Worm (Caenorhabditis elegans): ENCODE results near the gene dhs-13.
"Not testable (repeated sequence)": the region's sequence is repeated elsewhere in the genome, so short reads cannot be mapped to it uniquely, and the experiment has no call there.

dhs-13 gene

ce11 chrV:1771727-1772126 lies at the start of gene dhs-13:
Gene dhs-13, minus strand, starts transcription at chrV:1771734.
- TF ChIP-seq flt-1 (GFP tag; IDR thresholded peaks at IDR 0.05), result no peak
- TF ChIP-seq hmbx-1 (tag; optimal IDR thresholded peaks at IDR 0.05), result no peak
- no peak for TF ChIP-seq tra-4 (tag; optimal IDR thresholded peaks at IDR 0.05)
- TF ChIP-seq ceh-13 (GFP tag; optimal IDR thresholded peaks at IDR 0.05), result no peak
- no peak; the same call in 1 of the 2 replicates for TF ChIP-seq sea-1 (GFP tag; conservative IDR thresholded peaks at IDR 0.05)
- no peak for TF ChIP-seq ets-7 (tag; optimal IDR thresholded peaks at IDR 0.05)
- TF ChIP-seq aly-1 (tag; optimal IDR thresholded peaks at IDR 0.05), result no peak
- TF ChIP-seq tbx-11 (GFP tag; IDR thresholded peaks at IDR 0.05), result no peak
- no peak for TF ChIP-seq ama-1 (optimal IDR thresholded peaks at IDR 0.05)
- no peak for TF ChIP-seq B0310.2 (tag; optimal IDR thresholded peaks at IDR 0.05)
- no peak for TF ChIP-seq hmg-4 (GFP tag; optimal IDR thresholded peaks at IDR 0.05)

ce11 chrV:1821287-1821686 lies 49.8 kb upstream of the dhs-13 start, which contains the start of the genes gly-7 and mrpl-39:
Gene gly-7, minus strand, starts transcription at chrV:1821323.
Gene mrpl-39, plus strand, starts transcription at chrV:1821579.
- TF ChIP-seq ets-7 (tag; optimal IDR thresholded peaks at IDR 0.05), result no peak
- no peak for TF ChIP-seq hnd-1 (tag; optimal IDR thresholded peaks at IDR 0.05)
- peak; percentile 70 for TF ChIP-seq pes-1 (GFP tag; IDR thresholded peaks at IDR 0.05)
- peak; percentile 56 for TF ChIP-seq tbx-37 (GFP tag; conservative IDR thresholded peaks at IDR 0.05)
- TF ChIP-seq flt-1 (GFP tag; IDR thresholded peaks at IDR 0.05), result peak; percentile 60; the same call in 1 of the 2 replicates
- TF ChIP-seq hmbx-1 (tag; optimal IDR thresholded peaks at IDR 0.05), result no peak
- no peak for TF ChIP-seq aly-1 (tag; optimal IDR thresholded peaks at IDR 0.05)
- no peak for TF ChIP-seq tra-4 (tag; optimal IDR thresholded peaks at IDR 0.05)
- TF ChIP-seq ceh-36 (tag; optimal IDR thresholded peaks at IDR 0.05), result peak; percentile 10
- no peak for TF ChIP-seq sea-1 (GFP tag; conservative IDR thresholded peaks at IDR 0.05)
- TF ChIP-seq hmg-4 (GFP tag; optimal IDR thresholded peaks at IDR 0.05), result no peak
- peak; percentile 46; the same call in 1 of the 2 replicates for TF ChIP-seq tbx-11 (GFP tag; IDR thresholded peaks at IDR 0.05)
- 0 out of 2 replicates have a peak, but pooled peaks have one; percentile 68 for TF ChIP-seq scrt-1 (GFP tag; IDR thresholded peaks at IDR 0.05)
- no peak for TF ChIP-seq ama-1 (optimal IDR thresholded peaks at IDR 0.05)
- no peak for TF ChIP-seq B0310.2 (tag; optimal IDR thresholded peaks at IDR 0.05)
- peak; percentile 61 for TF ChIP-seq F13C5.2 (tag; optimal IDR thresholded peaks at IDR 0.05)
- no peak for TF ChIP-seq ceh-13 (GFP tag; optimal IDR thresholded peaks at IDR 0.05)

- no peak for TF ChIP-seq ceh-13 (GFP tag; optimal IDR thresholded peaks at IDR 0.05)
- TF ChIP-seq B0310.2 (tag; optimal IDR thresholded peaks at IDR 0.05), result no peak
- no peak for TF ChIP-seq tbx-11 (GFP tag; IDR thresholded peaks at IDR 0.05)
- TF ChIP-seq aly-1 (tag; optimal IDR thresholded peaks at IDR 0.05), result no peak
- TF ChIP-seq tbx-37 (GFP tag; conservative IDR thresholded peaks at IDR 0.05), result no peak
- TF ChIP-seq sea-1 (GFP tag; conservative IDR thresholded peaks at IDR 0.05), result no peak
- no peak for TF ChIP-seq pes-1 (GFP tag; IDR thresholded peaks at IDR 0.05)
- TF ChIP-seq F13C5.2 (tag; optimal IDR thresholded peaks at IDR 0.05), result no peak
- TF ChIP-seq flt-1 (GFP tag; IDR thresholded peaks at IDR 0.05), result no peak
- no peak for TF ChIP-seq hmg-4 (GFP tag; optimal IDR thresholded peaks at IDR 0.05)
- TF ChIP-seq scrt-1 (GFP tag; IDR thresholded peaks at IDR 0.05), result no peak
- TF ChIP-seq hmbx-1 (tag; optimal IDR thresholded peaks at IDR 0.05), result no peak
- no peak for TF ChIP-seq ets-7 (tag; optimal IDR thresholded peaks at IDR 0.05)
- no peak for TF ChIP-seq tra-4 (tag; optimal IDR thresholded peaks at IDR 0.05)
Observed at ce11 chrV:1820749-1821148, 49.2 kb upstream of the dhs-13 start.

ce11 chrV:1820016-1820415 lies 48.5 kb upstream of the dhs-13 start:
- no peak for TF ChIP-seq ceh-36 (tag; optimal IDR thresholded peaks at IDR 0.05)
- TF ChIP-seq sea-1 (GFP tag; conservative IDR thresholded peaks at IDR 0.05), result no peak
- no peak for TF ChIP-seq flt-1 (GFP tag; IDR thresholded peaks at IDR 0.05)
- no peak for TF ChIP-seq tra-4 (tag; optimal IDR thresholded peaks at IDR 0.05)
- no peak for TF ChIP-seq ama-1 (optimal IDR thresholded peaks at IDR 0.05)
- no peak for TF ChIP-seq hmg-4 (GFP tag; optimal IDR thresholded peaks at IDR 0.05)
- TF ChIP-seq scrt-1 (GFP tag; IDR thresholded peaks at IDR 0.05), result no peak
- no peak for TF ChIP-seq hnd-1 (tag; optimal IDR thresholded peaks at IDR 0.05)

DNA sequence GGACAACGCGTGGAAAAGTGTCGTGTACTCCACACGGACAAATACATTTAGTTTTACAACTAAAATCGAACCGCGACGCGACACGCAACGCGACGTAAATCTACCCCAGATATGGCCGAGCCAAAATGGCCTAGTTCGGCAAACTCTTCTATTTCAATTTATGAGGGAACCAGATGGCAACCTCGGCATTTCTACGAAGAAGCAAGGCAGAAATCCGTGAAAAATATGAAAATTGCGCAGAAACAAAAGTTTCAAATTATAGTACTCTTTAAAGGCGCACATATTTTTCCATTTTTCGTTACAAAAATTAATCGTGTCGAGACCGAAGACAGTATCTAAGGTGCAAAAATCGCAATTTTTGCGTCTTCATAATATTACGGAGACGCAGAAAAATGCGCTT lies 43.2 kb upstream of the dhs-13 start, which contains the start of gene Y46H3A.5:
Gene Y46H3A.5, minus strand, starts transcription at position 101 of the 400 bp plus-strand sequence.
- not testable (repeated sequence) for TF ChIP-seq F13C5.2 (tag; optimal IDR thresholded peaks at IDR 0.05); flt-1 (GFP tag; IDR thresholded peaks at IDR 0.05); hnd-1 (tag; optimal IDR thresholded peaks at IDR 0.05)

DNA sequence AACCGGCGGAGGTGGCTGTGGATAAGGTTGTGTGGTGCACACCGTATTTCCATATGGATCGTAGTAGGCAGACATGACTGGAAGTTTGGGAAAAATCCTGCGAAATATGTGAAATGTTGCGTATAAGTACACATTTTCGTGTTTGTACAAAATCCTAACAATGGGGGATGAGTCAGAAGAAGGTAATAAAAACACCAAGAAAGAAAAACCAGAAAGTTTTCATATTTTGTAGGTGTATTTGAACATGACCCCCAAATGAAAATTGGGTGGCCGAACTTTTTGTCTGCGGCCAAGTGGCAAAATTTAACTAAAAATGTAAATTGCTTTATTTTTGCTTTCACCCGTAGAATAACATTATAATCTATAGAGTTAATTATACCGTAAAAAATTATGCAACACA lies 39.5 kb upstream of the dhs-13 start, which contains the start of gene Y46H3A.4:
Gene Y46H3A.4, minus strand, starts transcription at position 101 of the 400 bp plus-strand sequence.
- TF ChIP-seq scrt-1 (GFP tag; IDR thresholded peaks at IDR 0.05), result no peak
- TF ChIP-seq tbx-37 (GFP tag; conservative IDR thresholded peaks at IDR 0.05), result no peak
- TF ChIP-seq F13C5.2 (tag; optimal IDR thresholded peaks at IDR 0.05), result no peak
- no peak for TF ChIP-seq flt-1 (GFP tag; IDR thresholded peaks at IDR 0.05)

ce11 chrV:1807160-1807559 lies 35.6 kb upstream of the dhs-13 start, which contains the start of gene srt-42:
Gene srt-42, plus strand, starts transcription at chrV:1807460.
- TF ChIP-seq scrt-1 (GFP tag; IDR thresholded peaks at IDR 0.05) (no peak), ceh-36 (tag; optimal IDR thresholded peaks at IDR 0.05) (no peak), ama-1 (optimal IDR thresholded peaks at IDR 0.05) (no peak), sea-1 (GFP tag; conservative IDR thresholded peaks at IDR 0.05) (no peak), ceh-13 (GFP tag; optimal IDR thresholded peaks at IDR 0.05) (no peak), tbx-37 (GFP tag; conservative IDR thresholded peaks at IDR 0.05) (no peak)

DNA sequence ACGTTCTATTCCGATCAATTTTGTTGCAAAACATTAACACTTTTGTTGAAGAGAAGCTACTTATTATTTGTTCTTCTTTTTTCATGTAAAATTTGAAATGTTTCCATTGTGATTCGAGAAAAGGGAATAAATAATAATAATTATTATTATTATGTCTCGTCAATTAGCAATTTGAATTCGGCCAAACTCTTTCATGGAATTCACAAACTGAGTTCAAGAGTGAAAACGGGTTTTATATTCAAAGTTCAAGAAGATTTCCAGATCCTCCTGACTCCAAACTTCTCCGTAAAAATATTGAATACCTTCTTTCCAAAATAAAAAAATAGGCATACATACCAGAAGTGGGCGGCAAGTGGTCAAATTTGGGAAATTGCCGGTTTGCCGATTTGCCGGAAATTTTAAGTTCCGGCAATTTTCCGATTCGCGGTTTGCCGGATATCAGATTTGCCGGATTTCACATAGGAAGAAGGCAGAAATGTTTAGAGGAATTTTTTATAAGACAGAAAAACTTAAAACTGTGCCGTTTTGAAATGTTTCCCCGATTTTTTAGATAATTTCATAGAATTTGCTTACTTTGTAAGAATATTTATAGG lies 34.3 kb upstream of the dhs-13 start:
- TF ChIP-seq sea-1 (GFP tag; conservative IDR thresholded peaks at IDR 0.05) (0 out of 2 replicates have a peak, but pooled peaks have one; percentile 16), ceh-13 (GFP tag; optimal IDR thresholded peaks at IDR 0.05) (no peak), B0310.2 (tag; optimal IDR thresholded peaks at IDR 0.05) (no peak), tbx-11 (GFP tag; IDR thresholded peaks at IDR 0.05) (no peak), F13C5.2 (tag; optimal IDR thresholded peaks at IDR 0.05) (no peak)
